Fruit fly (Drosophila melanogaster) whole organism, embryonic: ENCODE measurements around the gene frm.

Experiments used
- Atf3 ChIP-seq: fragments of 200-800 bp; sonication (Bioruptor generic); optimal IDR thresholded peaks from 3 replicates; lab custom pipeline; 2016; ENCODE audit warnings: missing biosample characterization, missing genetic modification characterization
- Blimp-1 ChIP-seq: fragments of 200-800 bp; sonication (Bioruptor generic); optimal IDR thresholded peaks from 3 replicates; lab custom pipeline; 2018; ENCODE audit warnings: missing biosample characterization, missing genetic modification characterization, mild to moderate bottlenecking, moderate library complexity, missing genetic modification reagents
- CG1024 ChIP-seq: fragments of 200-800 bp; sonication (Bioruptor generic); IDR thresholded peaks from 2 replicates; pipeline ENCODE4 v1.3.6; 2022; ENCODE audit warnings: missing biosample characterization, missing genetic modification characterization
- CG12219 ChIP-seq: fragments of 200-800 bp; sonication (Bioruptor generic); optimal IDR thresholded peaks from 3 replicates; lab custom pipeline; 2018; ENCODE audit warnings: missing biosample characterization, mild to moderate bottlenecking, missing genetic modification characterization
- CG13424 ChIP-seq: fragments of 200-800 bp; sonication (Bioruptor generic); optimal IDR thresholded peaks from 2 replicates; lab custom pipeline; 2019; ENCODE audit warnings: missing biosample characterization, mild to moderate bottlenecking, missing genetic modification characterization, moderate library complexity
- CG13624 ChIP-seq: fragments of 200-800 bp; sonication (Bioruptor generic); optimal IDR thresholded peaks from 2 replicates; lab custom pipeline; 2016; ENCODE audit warnings: missing biosample characterization, missing genetic modification characterization
- CG14710 ChIP-seq: fragments of 200-800 bp; sonication (Bioruptor generic); optimal IDR thresholded peaks from 3 replicates; lab custom pipeline; 2019; ENCODE audit warnings: missing biosample characterization, mild to moderate bottlenecking, missing genetic modification characterization, moderate library complexity
- CG16813 ChIP-seq: fragments of 200-800 bp; sonication (Bioruptor generic); IDR thresholded peaks from 3 replicates; pipeline ENCODE4 v1.3.6; 2022; ENCODE audit warnings: missing biosample characterization, missing genetic modification characterization; ENCODE audit not compliant: partially characterized antibody
- CG17186 ChIP-seq: fragments of 200-800 bp; sonication (Bioruptor generic); optimal IDR thresholded peaks from 3 replicates; lab custom pipeline; 2017; ENCODE audit warnings: missing biosample characterization, missing genetic modification reagents, missing genetic modification characterization
- CG17385 ChIP-seq: fragments of 200-800 bp; sonication (Bioruptor generic); optimal IDR thresholded peaks from 3 replicates; lab custom pipeline; 2018; ENCODE audit warnings: missing biosample characterization, mild to moderate bottlenecking, missing genetic modification characterization
- CG18619 ChIP-seq: fragments of 200-800 bp; sonication (Bioruptor generic); optimal IDR thresholded peaks from 3 replicates; lab custom pipeline; 2017; ENCODE audit warnings: missing biosample characterization, mild to moderate bottlenecking, missing genetic modification characterization
- CG2120 ChIP-seq: fragments of 200-800 bp; sonication (Bioruptor generic); optimal IDR thresholded peaks from 3 replicates; lab custom pipeline; 2016; ENCODE audit warnings: missing biosample characterization, missing genetic modification characterization
- CG2875 ChIP-seq: fragments of 200-800 bp; sonication (Bioruptor generic); optimal IDR thresholded peaks from 2 replicates; lab custom pipeline; 2017; ENCODE audit warnings: missing biosample characterization, mild to moderate bottlenecking, missing genetic modification characterization, missing genetic modification reagents
- CG31224 ChIP-seq: fragments of 200-800 bp; sonication (Bioruptor generic); IDR thresholded peaks from 2 replicates; pipeline ENCODE4 v1.3.6; 2022; ENCODE audit warnings: missing biosample characterization, missing genetic modification characterization
- CG34376 ChIP-seq: fragments of 200-800 bp; sonication (Bioruptor generic); optimal IDR thresholded peaks from 2 replicates; lab custom pipeline; 2018; ENCODE audit warnings: missing biosample characterization, mild to moderate bottlenecking, missing genetic modification characterization
- CG4404 ChIP-seq: fragments of 200-800 bp; sonication (Bioruptor generic); IDR thresholded peaks from 2 replicates; pipeline ENCODE4 v1.3.6; 2022; ENCODE audit warnings: missing biosample characterization, missing genetic modification characterization
- CG7963 ChIP-seq: fragments of 200-800 bp; sonication (Bioruptor generic); IDR thresholded peaks from 3 replicates; pipeline ENCODE4 v1.3.6; 2022; ENCODE audit warnings: missing biosample characterization, missing genetic modification characterization; ENCODE audit not compliant: partially characterized antibody
- CG8765 ChIP-seq: fragments of 200-800 bp; sonication (Bioruptor generic); IDR thresholded peaks from 2 replicates; pipeline ENCODE4 v1.3.6; 2022; ENCODE audit warnings: missing biosample characterization, missing genetic modification characterization
- CoRest ChIP-seq: fragments of 200-800 bp; sonication (Bioruptor generic); optimal IDR thresholded peaks from 3 replicates; lab custom pipeline; 2018; ENCODE audit warnings: missing biosample characterization, mild to moderate bottlenecking, missing genetic modification characterization, moderate library complexity
- D ChIP-seq, 2 experiments: fragments of 200-800 bp in 1 of 2; fragments of >200 bp in 1 of 2; sonication (Bioruptor generic) in 1 of 2; optimal IDR thresholded peaks; 2 replicates in 1 of 2; 3 replicates in 1 of 2; lab custom pipeline; 2017; ENCODE audit warnings: mild to moderate bottlenecking in 1 of 2, missing biosample characterization in 1 of 2, missing genetic modification characterization in 1 of 2, missing genetic modification reagents in 1 of 2
- D19A ChIP-seq: fragments of 200-800 bp; optimal IDR thresholded peaks from 3 replicates; lab custom pipeline; 2019; ENCODE audit warnings: missing biosample characterization, mild to moderate bottlenecking, missing genetic modification characterization, moderate library complexity
- Doc2 ChIP-seq: fragments of 200-800 bp; sonication (Bioruptor generic); IDR thresholded peaks from 2 replicates; pipeline ENCODE4 v1.3.6; 2022; ENCODE audit warnings: missing biosample characterization, missing genetic modification characterization
- Drgx ChIP-seq: fragments of 200-800 bp; sonication (Bioruptor generic); IDR thresholded peaks from 2 replicates; pipeline ENCODE4 v1.3.6; 2022; ENCODE audit warnings: missing biosample characterization, missing genetic modification characterization
- E2f1 ChIP-seq: fragments of 200-800 bp; sonication (Bioruptor generic); IDR thresholded peaks from 2 replicates; pipeline ENCODE4 v1.3.6; 2022; ENCODE audit warnings: missing biosample characterization, missing genetic modification characterization
- Ets97D ChIP-seq: fragments of 200-800 bp; sonication (Bioruptor generic); optimal IDR thresholded peaks from 3 replicates; lab custom pipeline; 2016; ENCODE audit warnings: missing biosample characterization, missing genetic modification characterization
- HLH4C ChIP-seq: fragments of 200-800 bp; sonication (Bioruptor generic); IDR thresholded peaks from 3 replicates; pipeline ENCODE4 v1.3.6; 2022; ENCODE audit warnings: missing biosample characterization, missing genetic modification characterization; ENCODE audit not compliant: partially characterized antibody
- cas ChIP-seq: fragments of 200-800 bp; sonication (Bioruptor generic); IDR thresholded peaks from 2 replicates; pipeline ENCODE4 v1.3.6; 2022; ENCODE audit warnings: missing biosample characterization, missing genetic modification characterization
- cwo ChIP-seq: fragments of 200-800 bp; sonication (Bioruptor generic); optimal IDR thresholded peaks from 3 replicates; lab custom pipeline; 2017; ENCODE audit warnings: missing biosample characterization, missing genetic modification characterization, mild to moderate bottlenecking, moderate library complexity, missing genetic modification reagents
- dati ChIP-seq: fragments of 200-800 bp; sonication (Bioruptor generic); IDR thresholded peaks from 2 replicates; pipeline ENCODE4 v1.3.6; 2022; ENCODE audit warnings: missing biosample characterization, missing genetic modification characterization
- exex ChIP-seq: fragments of 200-800 bp; sonication (Bioruptor generic); optimal IDR thresholded peaks from 4 replicates; lab custom pipeline; 2018; ENCODE audit warnings: missing biosample characterization, mild to moderate bottlenecking, missing genetic modification characterization, moderate library complexity
- eyg ChIP-seq: fragments of 200-800 bp; sonication (Bioruptor generic); optimal IDR thresholded peaks from 3 replicates; lab custom pipeline; 2016; ENCODE audit warnings: missing biosample characterization, missing genetic modification characterization
- fd3F ChIP-seq: fragments of 200-800 bp; sonication (Bioruptor generic); optimal IDR thresholded peaks from 2 replicates; lab custom pipeline; 2018; ENCODE audit warnings: missing biosample characterization, mild to moderate bottlenecking, missing genetic modification characterization, moderate library complexity
- fu2 ChIP-seq: fragments of 200-800 bp; sonication (Bioruptor generic); optimal IDR thresholded peaks from 2 replicates; lab custom pipeline; 2016; ENCODE audit warnings: missing biosample characterization, missing genetic modification characterization
- grn ChIP-seq: fragments of 200-800 bp; sonication (Bioruptor generic); optimal IDR thresholded peaks from 3 replicates; lab custom pipeline; 2017; ENCODE audit warnings: missing biosample characterization, missing genetic modification characterization
- ind ChIP-seq: fragments of 200-800 bp; sonication (Bioruptor generic); optimal IDR thresholded peaks from 3 replicates; lab custom pipeline; 2016; ENCODE audit warnings: missing biosample characterization, missing genetic modification characterization
- kni ChIP-seq: fragments of 200-800 bp; sonication (Bioruptor generic); optimal IDR thresholded peaks from 3 replicates; lab custom pipeline; 2017; ENCODE audit warnings: mild to moderate bottlenecking, missing biosample characterization, missing genetic modification reagents, missing genetic modification characterization
- phol ChIP-seq: fragments of 200-800 bp; sonication (Bioruptor generic); optimal IDR thresholded peaks from 3 replicates; lab custom pipeline; 2018; ENCODE audit warnings: missing biosample characterization, mild to moderate bottlenecking, missing genetic modification characterization, moderate library complexity
- psq ChIP-seq: fragments of 200-800 bp; sonication (Bioruptor generic); optimal IDR thresholded peaks from 2 replicates; lab custom pipeline; 2017; ENCODE audit warnings: missing biosample characterization, missing genetic modification characterization
- pum ChIP-seq: fragments of 200-800 bp; sonication (Bioruptor generic); optimal IDR thresholded peaks from 2 replicates; lab custom pipeline; 2016; ENCODE audit warnings: missing biosample characterization, missing genetic modification characterization
- ranshi ChIP-seq: fragments of 200-800 bp; sonication (Bioruptor generic); IDR thresholded peaks from 2 replicates; pipeline ENCODE4 v1.3.6; 2022; ENCODE audit warnings: missing biosample characterization, missing genetic modification characterization
- sens-2 ChIP-seq: fragments of 200-800 bp; sonication (Bioruptor generic); IDR thresholded peaks from 2 replicates; pipeline ENCODE4 v1.3.6; 2022; ENCODE audit warnings: missing biosample characterization, missing genetic modification characterization
- sim ChIP-seq: fragments of 200-800 bp; sonication (Bioruptor generic); IDR thresholded peaks from 2 replicates; pipeline ENCODE4 v1.3.6; 2022; ENCODE audit warnings: missing biosample characterization, missing genetic modification characterization
- ssp ChIP-seq: fragments of 200-800 bp; sonication (Bioruptor generic); IDR thresholded peaks from 2 replicates; pipeline ENCODE4 v1.3.6; 2022; ENCODE audit warnings: missing biosample characterization, missing genetic modification characterization
- tap ChIP-seq: fragments of 200-800 bp; optimal IDR thresholded peaks from 3 replicates; lab custom pipeline; 2019; ENCODE audit warnings: missing biosample characterization, mild to moderate bottlenecking, missing genetic modification characterization, moderate library complexity
- vvl ChIP-seq: fragments of 200-800 bp; sonication (Bioruptor generic); IDR thresholded peaks from 2 replicates; pipeline ENCODE4 v1.3.6; 2022; ENCODE audit warnings: missing biosample characterization, missing genetic modification characterization

The frm gene

DNA sequence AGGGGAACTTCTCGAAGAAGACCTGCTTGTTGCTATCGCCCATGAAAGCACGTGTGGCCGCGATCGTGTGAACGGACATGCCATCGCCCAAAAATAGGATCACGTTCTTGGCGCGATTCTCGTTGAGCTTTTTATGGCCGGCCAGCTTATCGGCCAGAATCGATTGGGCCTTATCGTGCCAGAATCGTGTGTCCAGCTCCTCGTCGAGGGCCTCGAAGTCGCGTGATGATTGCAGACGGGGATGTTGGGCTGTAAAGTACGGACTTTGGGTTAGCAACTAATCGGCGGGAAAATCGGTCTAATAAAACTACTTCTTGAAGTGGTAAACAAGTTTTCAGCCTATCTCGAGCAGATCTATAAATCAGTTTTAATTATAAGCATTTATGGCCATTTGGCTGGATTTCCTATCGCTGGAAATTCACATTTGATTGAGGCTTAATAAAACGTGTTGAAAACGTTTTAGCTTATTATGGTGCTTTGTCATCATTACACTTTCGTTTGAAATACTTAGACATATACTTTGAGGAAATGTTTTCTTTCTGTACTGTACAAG lies 43.3 kb upstream of the frm start:
- TF ChIP-seq grn (GFP tag; lab: Kevin White, UChicago) (peak; percentile 56), Atf3 (no peak), Drgx (no peak), dati (no peak), cwo (GFP tag; lab: Kevin White, UChicago) (peak; percentile 95), CG34376 (GFP tag; lab: Kevin White, UChicago) (peak; percentile 16), exex (tag; lab: Kevin White, UChicago) (peak; percentile 95), sens-2 (GFP tag; lab: Robert Waterston, UW) (peak; percentile 59; the same call in 1 of the 2 replicates), fu2 (GFP tag; lab: Kevin White, UChicago) (no peak), CG4404 (GFP tag; lab: Robert Waterston, UW) (no peak)

DNA sequence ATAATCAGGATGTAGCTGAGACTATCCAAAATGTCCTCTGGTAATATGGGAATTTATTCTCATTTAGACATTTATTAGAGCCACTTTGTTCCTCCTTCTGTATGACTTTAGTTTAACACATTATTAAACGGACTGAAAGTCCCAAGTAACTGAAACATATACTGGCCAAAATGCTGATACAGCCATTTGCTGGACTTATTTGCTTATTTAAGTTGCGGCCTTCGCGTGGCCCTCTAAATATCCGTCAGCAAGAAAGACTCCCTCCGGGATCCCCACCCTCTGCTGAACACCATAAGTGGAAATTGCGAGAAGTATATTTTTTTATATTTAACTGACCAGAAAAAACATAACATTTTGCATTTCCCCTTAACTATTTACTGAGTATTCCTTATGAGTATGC lies 41.5 kb upstream of the frm start, which contains the start of gene spo:
Gene spo, minus strand, starts transcription at position 135 of the 400 bp plus-strand sequence.
- TF ChIP-seq CG34376 (GFP tag; lab: Kevin White, UChicago): no peak

DNA sequence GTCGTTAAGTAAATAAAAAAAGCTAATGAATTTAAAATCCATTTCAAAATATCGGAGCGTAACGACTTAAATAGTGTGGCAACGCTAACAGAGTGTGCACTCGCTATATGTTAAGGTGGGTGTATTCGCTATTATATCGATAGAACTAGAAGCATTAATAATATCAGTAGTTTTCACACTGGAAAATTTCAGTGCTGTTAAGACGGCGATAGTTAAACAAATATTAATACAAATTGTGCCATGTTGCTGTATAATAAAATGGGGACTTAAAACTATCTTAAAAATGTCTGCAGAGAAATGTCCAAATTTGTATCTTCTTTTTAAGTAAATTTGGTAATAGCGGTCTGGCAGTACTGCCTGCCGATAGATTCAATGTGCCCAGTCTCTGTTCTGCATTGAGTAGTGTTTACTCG lies 32.3 kb upstream of the frm start:
- TF ChIP-seq CG13624 (GFP tag; lab: Kevin White, UChicago) (peak; percentile 90), cas (GFP tag; lab: Robert Waterston, UW) (peak; percentile 90), CG16813 (GFP tag; lab: Robert Waterston, UW) (peak; percentile 88), CG31224 (GFP tag; lab: Robert Waterston, UW) (peak; percentile 84), CG17385 (peak; percentile 61), psq (GFP tag; lab: Kevin White, UChicago) (peak; percentile 52), CG14710 (tag; lab: Kevin White, UChicago) (peak; percentile 94), eyg (GFP tag; lab: Kevin White, UChicago) (peak; percentile 74), D (optimal IDR thresholded peaks at IDR 0.05; lab: Kevin White, UChicago) (no peak), D (GFP tag; optimal IDR thresholded peaks at IDR 0.05; lab: Kevin White, UChicago) (peak; percentile 27), D19A (no peak), CG7963 (GFP tag; lab: Robert Waterston, UW) (peak; percentile 24; the same call in 1 of the 3 replicates), CG17186 (GFP tag; lab: Kevin White, UChicago) (peak; percentile 60), ranshi (GFP tag; lab: Robert Waterston, UW) (peak; percentile 91), sim (GFP tag; lab: Robert Waterston, UW) (peak; percentile 40; the same call in 1 of the 2 replicates), phol (tag; lab: Kevin White, UChicago) (peak; percentile 90), CG13424 (peak; percentile 88), fd3F (peak; percentile 79), E2f1 (GFP tag; lab: Robert Waterston, UW) (peak; percentile 86), Blimp-1 (GFP tag; lab: Kevin White, UChicago) (no peak), HLH4C (GFP tag; lab: Robert Waterston, UW) (peak; percentile 74), CG2875 (peak; percentile 27), CG8765 (GFP tag; lab: Robert Waterston, UW) (peak; percentile 82), pum (GFP tag; lab: Kevin White, UChicago) (peak; percentile 90), Ets97D (GFP tag; lab: Kevin White, UChicago) (peak; percentile 93), ind (GFP tag; lab: Kevin White, UChicago) (peak; percentile 92), CG12219 (GFP tag; lab: Kevin White, UChicago) (peak; percentile 37), Doc2 (GFP tag; lab: Robert Waterston, UW) (peak; percentile 73; the same call in 1 of the 2 replicates), fu2 (GFP tag; lab: Kevin White, UChicago) (peak; percentile 87), CG2120 (GFP tag; lab: Kevin White, UChicago) (peak; percentile 94), CG1024 (peak; percentile 60), tap (peak; percentile 51), ssp (GFP tag; lab: Robert Waterston, UW) (peak; percentile 92), vvl (GFP tag; lab: Robert Waterston, UW) (peak; percentile 92), CG18619 (peak; percentile 75), kni (peak; percentile 16), CoRest (tag; lab: Kevin White, UChicago) (peak; percentile 91)
